Worm (Caenorhabditis elegans): Measurements from ENCODE around the gene F22E5.23.
"Not testable (repeated sequence)": the region's sequence is repeated elsewhere in the genome, so short reads cannot be mapped to it uniquely, and the experiment has no call there.

Gene F22E5.23

DNA sequence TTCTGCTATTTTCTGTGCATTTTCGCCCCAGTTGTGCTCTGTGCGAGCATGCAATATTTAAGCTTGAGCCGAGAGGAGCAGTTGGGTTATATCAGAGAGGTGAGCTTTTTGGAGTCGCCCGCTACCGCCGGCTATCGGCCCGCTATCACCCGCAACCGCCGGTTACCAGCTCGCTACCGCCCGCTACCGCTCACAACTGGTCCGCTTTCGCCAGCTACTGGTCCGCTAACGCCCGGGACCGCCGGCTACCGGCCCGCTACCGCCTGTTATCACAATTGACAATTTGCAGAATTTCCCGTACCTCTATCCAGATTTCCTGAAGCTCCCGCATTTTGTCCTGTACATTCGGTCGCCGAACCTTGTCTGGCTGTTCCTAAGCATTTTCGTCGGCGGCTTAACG is 12.7 kb upstream of the F22E5.23 start:
- no peak for TF ChIP-seq pha-4 (tag; optimal IDR thresholded peaks at IDR 0.05)
- no peak for TF ChIP-seq nhr-76 (tag; optimal IDR thresholded peaks at IDR 0.05)
- TF ChIP-seq ceh-16 (tag; optimal IDR thresholded peaks at IDR 0.05): no peak
- no peak for TF ChIP-seq nhr-43 (tag; optimal IDR thresholded peaks at IDR 0.05; ENCODE audit: poor library complexity, severe bottlenecking)
- TF ChIP-seq mdl-1 (tag; optimal IDR thresholded peaks at IDR 0.05): no peak
- no peak for TF ChIP-seq ZK546.5 (tag; optimal IDR thresholded peaks at IDR 0.05)
- TF ChIP-seq nhr-237 (tag; optimal IDR thresholded peaks at IDR 0.05): no peak

DNA sequence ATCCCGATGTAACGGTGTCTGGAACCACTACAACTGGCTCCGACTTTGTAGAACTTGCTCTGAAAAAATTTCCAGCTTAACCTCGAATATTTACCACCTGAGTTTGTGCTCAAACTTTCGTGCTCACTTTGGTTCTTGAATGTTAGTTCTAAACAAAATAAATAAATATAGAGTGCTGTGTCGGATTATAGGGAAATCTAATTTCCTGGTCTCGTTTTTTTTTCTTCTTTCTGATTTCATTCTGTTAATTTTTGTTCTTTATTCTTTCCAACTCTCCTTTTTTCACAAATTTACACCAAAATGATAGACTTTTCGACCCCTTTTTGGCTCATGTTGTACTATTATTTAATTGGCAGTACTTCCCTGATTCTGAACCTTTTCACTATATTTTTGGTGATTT is 11.8 kb upstream of the F22E5.23 start, which contains the start of gene sri-37:
TSS of gene sri-37 (plus strand) at position 301 of the 400 bp plus-strand sequence.
- TF ChIP-seq eor-1 (tag; optimal IDR thresholded peaks at IDR 0.05): no peak
- TF ChIP-seq fkh-2 (tag; optimal IDR thresholded peaks at IDR 0.05): no peak
- no peak for TF ChIP-seq egl-27 (tag; optimal IDR thresholded peaks at IDR 0.05)
- TF ChIP-seq nhr-43 (tag; optimal IDR thresholded peaks at IDR 0.05; ENCODE audit: poor library complexity, severe bottlenecking): no peak
- TF ChIP-seq egl-5 (tag; optimal IDR thresholded peaks at IDR 0.05): no peak
- no peak for TF ChIP-seq nhr-77 (tag; optimal IDR thresholded peaks at IDR 0.05)
- no peak for TF ChIP-seq nhr-28 (tag; optimal IDR thresholded peaks at IDR 0.05)
- TF ChIP-seq aly-2 (tag; optimal IDR thresholded peaks at IDR 0.05): no peak
- TF ChIP-seq zag-1 (tag; optimal IDR thresholded peaks at IDR 0.05): no peak
- TF ChIP-seq lin-39 (tag; optimal IDR thresholded peaks at IDR 0.05): no peak
- no peak for TF ChIP-seq ceh-9 (tag; optimal IDR thresholded peaks at IDR 0.05)
- no peak for TF ChIP-seq elt-2 (tag; optimal IDR thresholded peaks at IDR 0.05)
- no peak for TF ChIP-seq jun-1 (tag; optimal IDR thresholded peaks at IDR 0.05)
- TF ChIP-seq hmg-11 (tag; optimal IDR thresholded peaks at IDR 0.05): no peak
- TF ChIP-seq nhr-237 (tag; optimal IDR thresholded peaks at IDR 0.05): no peak
- no peak for TF ChIP-seq nhr-76 (tag; optimal IDR thresholded peaks at IDR 0.05)
- TF ChIP-seq ztf-4 (tag; optimal IDR thresholded peaks at IDR 0.05): no peak

DNA sequence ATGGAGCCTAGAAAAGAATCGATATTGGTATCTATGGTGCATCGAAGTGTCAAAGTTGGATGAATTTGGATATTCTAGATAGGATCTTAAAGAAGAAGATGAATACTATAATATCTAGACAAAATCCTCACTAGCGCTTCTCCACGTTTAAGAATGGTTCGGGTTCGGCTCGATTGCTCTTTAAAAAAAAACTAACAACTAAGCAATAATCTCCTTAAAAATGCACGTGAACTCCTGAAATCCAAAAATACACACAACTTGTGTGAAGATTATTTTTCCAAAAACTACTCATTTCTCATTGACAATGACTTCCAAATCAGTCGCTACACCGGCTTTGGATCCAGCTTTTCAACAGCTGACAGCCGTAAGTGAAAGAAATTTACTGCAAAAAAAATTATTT is 9.9 kb upstream of the F22E5.23 start, which contains the start of gene D2062.1:
TSS of gene D2062.1 (plus strand) at position 301 of the 400 bp plus-strand sequence.
- TF ChIP-seq nhr-11 (tag; optimal IDR thresholded peaks at IDR 0.05) (no peak), nhr-28 (tag; optimal IDR thresholded peaks at IDR 0.05) (no peak), unc-62 (GFP tag; optimal IDR thresholded peaks at IDR 0.05) (no peak), lsy-12 (tag; optimal IDR thresholded peaks at IDR 0.05) (no peak), fos-1 (tag; optimal IDR thresholded peaks at IDR 0.05) (no peak), fkh-10 (GFP tag; optimal IDR thresholded peaks at IDR 0.05) (no peak), ZK546.5 (tag; optimal IDR thresholded peaks at IDR 0.05) (no peak), fkh-2 (tag; optimal IDR thresholded peaks at IDR 0.05) (no peak)

DNA sequence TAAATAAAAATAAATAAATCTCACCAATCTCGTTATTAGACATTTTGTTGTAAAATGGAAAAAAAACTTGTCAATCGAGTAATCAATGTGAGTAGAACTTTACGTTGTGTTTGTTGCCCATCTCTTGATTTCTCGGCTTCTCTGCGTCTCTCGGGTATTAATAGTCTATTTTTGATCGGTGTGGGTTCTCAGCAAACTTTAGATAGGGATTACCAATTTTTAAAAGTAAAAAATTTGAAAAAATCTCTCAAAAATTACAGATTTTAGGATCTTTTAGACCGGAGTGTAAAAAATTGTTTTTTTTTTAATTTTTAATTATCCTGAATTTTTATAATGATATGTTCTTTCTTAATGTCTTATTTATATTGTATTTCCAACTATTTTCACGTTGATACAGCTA is 3.7 kb upstream of the F22E5.23 start, which contains the start of gene F22E5.21:
TSS of gene F22E5.21 (minus strand) at position 101 of the 400 bp plus-strand sequence.
- no peak for TF ChIP-seq R02D3.7 (tag; optimal IDR thresholded peaks at IDR 0.05)
- no peak for TF ChIP-seq nhr-77 (tag; optimal IDR thresholded peaks at IDR 0.05)
- no peak for TF ChIP-seq nhr-25 (tag; optimal IDR thresholded peaks at IDR 0.05)
- no peak for TF ChIP-seq lin-39 (tag; optimal IDR thresholded peaks at IDR 0.05)
- TF ChIP-seq jun-1 (tag; optimal IDR thresholded peaks at IDR 0.05): no peak
- no peak for TF ChIP-seq ceh-16 (tag; optimal IDR thresholded peaks at IDR 0.05)
- no peak for TF ChIP-seq eor-1 (tag; optimal IDR thresholded peaks at IDR 0.05)

DNA sequence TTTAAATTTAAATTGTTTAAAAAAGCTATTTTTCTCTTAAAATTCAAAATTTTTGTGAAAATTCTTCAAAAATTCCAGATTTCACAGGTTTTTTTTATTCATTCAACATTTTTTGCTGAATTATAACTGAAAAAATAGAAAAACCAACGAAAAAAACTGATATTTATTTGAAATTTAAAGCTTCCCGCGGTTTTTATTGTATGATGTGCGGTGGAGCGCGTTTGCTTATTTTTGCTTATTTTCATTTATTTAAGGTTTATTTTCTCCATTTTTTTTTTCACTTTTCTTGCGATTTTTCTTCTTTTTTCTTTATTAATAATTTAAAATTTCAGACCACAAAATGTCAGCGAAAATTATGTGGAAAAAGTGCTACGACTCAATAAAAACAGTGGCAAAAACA is 3.0 kb upstream of the F22E5.23 start, which contains the start of gene F22E5.9:
TSS of gene F22E5.9 (plus strand) at position 327 of the 400 bp plus-strand sequence.
- TF ChIP-seq tbx-2 (tag; optimal IDR thresholded peaks at IDR 0.05) (no peak), pha-4 (tag; optimal IDR thresholded peaks at IDR 0.05) (peak; percentile 32), skn-1 (tag; optimal IDR thresholded peaks at IDR 0.05) (peak; percentile 52)

DNA sequence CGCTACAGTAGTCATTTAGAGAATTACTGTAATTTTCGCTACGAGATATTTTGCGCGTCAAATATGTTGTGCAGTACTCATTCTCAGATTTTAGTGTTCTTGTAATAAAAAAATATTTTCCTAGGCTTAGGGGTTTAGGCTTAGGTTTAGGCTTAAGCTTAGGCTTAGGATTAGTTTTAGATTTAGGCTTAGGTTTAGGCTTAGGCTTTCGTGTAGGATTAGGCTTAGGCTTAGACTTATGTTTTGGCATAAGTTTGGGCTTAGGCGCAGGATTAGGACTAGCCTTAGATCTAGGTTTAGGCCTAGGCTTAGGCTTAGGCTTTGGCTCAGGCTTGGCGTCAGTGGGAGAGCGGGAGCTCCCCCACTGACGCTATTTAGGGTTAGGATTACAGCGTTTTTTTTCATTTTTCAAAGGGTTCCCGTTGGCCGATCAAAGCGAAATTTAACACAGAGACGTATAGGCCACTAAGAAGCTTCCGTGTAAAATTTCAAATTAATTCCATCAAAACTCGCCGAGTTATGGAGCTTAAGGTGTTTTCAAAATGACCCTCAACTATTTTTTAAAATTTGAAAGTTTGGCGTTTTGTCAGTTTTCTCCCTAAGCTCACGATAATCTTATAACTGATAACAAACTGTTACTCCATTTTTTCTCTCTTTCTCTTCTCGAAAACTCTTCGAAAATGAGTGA is 1.5 kb upstream of the F22E5.23 start, which contains the start of gene F22E5.8:
TSS of gene F22E5.8 (plus strand) at position 638 of the 688 bp plus-strand sequence.
- not testable (repeated sequence) for TF ChIP-seq egl-27, lsy-12, lin-39 (tag; optimal IDR thresholded peaks at IDR 0.05)

Measured in whole organism, L3 larva.